Worm (Caenorhabditis elegans): ENCODE data around the gene nhx-5.

- TF ChIP-seq med-1 (GFP tag; optimal IDR thresholded peaks at IDR 0.05; ENCODE audit: insufficient read depth), result no peak
- TF ChIP-seq ztf-29 (GFP tag; IDR thresholded peaks at IDR 0.05), result no peak
- TF ChIP-seq tab-1 (GFP tag; IDR thresholded peaks at IDR 0.05), result no peak
- TF ChIP-seq flt-1 (GFP tag; IDR thresholded peaks at IDR 0.05), result no peak
- no peak for TF ChIP-seq cog-1 (tag; optimal IDR thresholded peaks at IDR 0.05)
- TF ChIP-seq ztf-23 (GFP tag; IDR thresholded peaks at IDR 0.05), result no peak
Observed at ce11 chrX:10617815-10618214, 41.1 kb downstream of the nhx-5 start.
